Fruit fly (Drosophila melanogaster): ENCODE measurements around the gene CG10602.

DNA sequence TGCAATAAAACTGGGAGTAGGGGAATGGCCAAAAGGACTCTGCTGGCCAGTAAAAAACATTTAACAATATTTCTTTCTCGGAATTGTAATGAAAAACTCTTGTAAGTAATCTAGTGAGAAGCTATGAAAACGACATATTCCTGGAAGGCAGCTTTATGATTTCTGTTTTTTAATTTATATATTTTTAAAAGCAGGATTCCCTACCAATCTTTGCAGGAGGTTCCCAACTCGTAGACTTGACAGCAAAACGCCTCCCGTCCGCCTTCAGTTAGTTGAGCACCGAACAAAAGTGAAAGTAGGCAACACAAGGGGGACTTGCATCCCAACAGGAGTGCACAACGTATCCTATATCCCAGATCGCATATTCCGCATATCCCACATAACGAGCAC, 53.8 kb downstream of the CG10602 start, which contains the start of gene CG43814:
- no peak for TF ChIP-seq CG9948 (tag; optimal IDR thresholded peaks at IDR 0.05)
- TF ChIP-seq Pif1B (GFP tag; optimal IDR thresholded peaks at IDR 0.05), result no peak
- no peak for TF ChIP-seq Ets98B (GFP tag; IDR thresholded peaks at IDR 0.05)
- no peak for TF ChIP-seq CG13204 (GFP tag; optimal IDR thresholded peaks at IDR 0.05)
- TF ChIP-seq fd96Ca (GFP tag; IDR thresholded peaks at IDR 0.05), result no peak
- TF ChIP-seq CG34367 (tag; optimal IDR thresholded peaks at IDR 0.05), result no peak
- no peak for TF ChIP-seq CG8159 (tag; optimal IDR thresholded peaks at IDR 0.05)
- TF ChIP-seq CG10348 (GFP tag; IDR thresholded peaks at IDR 0.05), result no peak
- TF ChIP-seq CG8301 (tag; optimal IDR thresholded peaks at IDR 0.05), result no peak
- no peak for TF ChIP-seq EcR (GFP tag; optimal IDR thresholded peaks at IDR 0.05)
- TF ChIP-seq D1 (tag; optimal IDR thresholded peaks at IDR 0.05), result no peak
- TF ChIP-seq CG12605 (GFP tag; IDR thresholded peaks at IDR 0.05), result no peak
- TF ChIP-seq CG14655 (GFP tag; optimal IDR thresholded peaks at IDR 0.05), result no peak
- no peak for TF ChIP-seq Snoo (tag; optimal IDR thresholded peaks at IDR 0.05)

All from whole organism, pupa.